Fruit fly (Drosophila melanogaster) whole organism, prepupa: ENCODE measurements around the gene X11L.

Experiments used
- Blimp-1 ChIP-seq: fragments of 200-800 bp; sonication (Bioruptor generic); optimal IDR thresholded peaks from 3 replicates; lab custom pipeline; 2017; ENCODE audit warnings: missing biosample characterization, missing genetic modification characterization, mild to moderate bottlenecking, moderate library complexity, missing genetic modification reagents
- CG10631 ChIP-seq: fragments of 200-800 bp; sonication (Bioruptor generic); optimal IDR thresholded peaks from 2 replicates; lab custom pipeline; 2016; ENCODE audit warnings: missing biosample characterization, missing genetic modification characterization
- CG10669 ChIP-seq: fragments of 200-800 bp; sonication (Bioruptor generic); optimal IDR thresholded peaks from 3 replicates; lab custom pipeline; 2018; ENCODE audit warnings: missing biosample characterization, mild to moderate bottlenecking, missing genetic modification characterization, moderate library complexity
- CG11902 ChIP-seq: fragments of 200-800 bp; sonication (Bioruptor generic); optimal IDR thresholded peaks from 3 replicates; lab custom pipeline; 2016; ENCODE audit warnings: missing biosample characterization, missing genetic modification characterization
- CG15336 ChIP-seq: fragments of 200-800 bp; sonication (Bioruptor generic); IDR thresholded peaks from 2 replicates; pipeline ENCODE4 v1.3.6; 2022; ENCODE audit warnings: missing biosample characterization, missing genetic modification characterization
- CG1621 ChIP-seq: fragments of 200-800 bp; sonication (Bioruptor generic); optimal IDR thresholded peaks from 3 replicates; lab custom pipeline; 2018; ENCODE audit warnings: missing biosample characterization, mild to moderate bottlenecking, missing genetic modification characterization
- CG3032 ChIP-seq: fragments of 200-800 bp; optimal IDR thresholded peaks from 2 replicates; lab custom pipeline; 2019; ENCODE audit warnings: missing biosample characterization, mild to moderate bottlenecking, missing genetic modification characterization, moderate library complexity
- CG31627 ChIP-seq: fragments of 200-800 bp; sonication (Bioruptor generic); optimal IDR thresholded peaks from 3 replicates; lab custom pipeline; 2016; ENCODE audit warnings: missing biosample characterization, missing genetic modification characterization
- CG32006 ChIP-seq: fragments of 200-800 bp; sonication (Bioruptor generic); optimal IDR thresholded peaks from 3 replicates; lab custom pipeline; 2017; ENCODE audit warnings: missing biosample characterization, mild to moderate bottlenecking, missing genetic modification characterization
- CG34406 ChIP-seq: fragments of 200-800 bp; sonication (Bioruptor generic); optimal IDR thresholded peaks from 3 replicates; lab custom pipeline; 2016; ENCODE audit warnings: missing biosample characterization, missing genetic modification characterization
- CG3919 ChIP-seq: fragments of 200-800 bp; sonication (Bioruptor generic); optimal IDR thresholded peaks from 3 replicates; lab custom pipeline; 2016; ENCODE audit warnings: missing biosample characterization, missing genetic modification characterization
- CG6163 ChIP-seq: fragments of 200-800 bp; sonication (Bioruptor generic); IDR thresholded peaks from 3 replicates; pipeline ENCODE4 v1.3.6; 2022; ENCODE audit warnings: missing biosample characterization, missing genetic modification characterization
- CG6276 ChIP-seq: fragments of 200-800 bp; sonication (Bioruptor generic); optimal IDR thresholded peaks from 2 replicates; lab custom pipeline; 2017; ENCODE audit warnings: missing biosample characterization, mild to moderate bottlenecking, missing genetic modification characterization
- CG6808 ChIP-seq: fragments of 200-800 bp; sonication (Bioruptor generic); optimal IDR thresholded peaks from 3 replicates; lab custom pipeline; 2017; ENCODE audit warnings: missing biosample characterization, missing genetic modification characterization, mild to moderate bottlenecking, moderate library complexity, missing genetic modification reagents
- CG6854 ChIP-seq: fragments of 200-800 bp; sonication (Bioruptor generic); optimal IDR thresholded peaks from 2 replicates; lab custom pipeline; 2017; ENCODE audit warnings: missing biosample characterization, mild to moderate bottlenecking, missing genetic modification characterization
- CG7368 ChIP-seq: fragments of 200-800 bp; sonication (Bioruptor generic); optimal IDR thresholded peaks from 3 replicates; lab custom pipeline; 2016; ENCODE audit warnings: missing biosample characterization, missing genetic modification characterization
- CG8119 ChIP-seq: fragments of 200-800 bp; sonication (Bioruptor generic); IDR thresholded peaks from 3 replicates; pipeline ENCODE4 v1.3.6; 2022; ENCODE audit warnings: missing biosample characterization, missing genetic modification characterization
- CG8319 ChIP-seq: fragments of 200-800 bp; sonication (Bioruptor generic); optimal IDR thresholded peaks from 3 replicates; lab custom pipeline; 2016; ENCODE audit warnings: missing biosample characterization, missing genetic modification characterization
- CG9139 ChIP-seq: fragments of 200-800 bp; sonication (Bioruptor generic); optimal IDR thresholded peaks from 3 replicates; lab custom pipeline; 2017; ENCODE audit warnings: missing biosample characterization, mild to moderate bottlenecking, missing genetic modification characterization
- Eip75B ChIP-seq: fragments of 200-800 bp; sonication (Bioruptor generic); optimal IDR thresholded peaks from 3 replicates; lab custom pipeline; 2016; ENCODE audit warnings: missing biosample characterization, missing genetic modification characterization
- Eip78C ChIP-seq: fragments of 200-800 bp; sonication (Bioruptor generic); peaks from one replicate; lab custom pipeline; 2016; ENCODE audit warnings: missing biosample characterization, missing genetic modification characterization
- Eip93F ChIP-seq: fragments of 200-800 bp; sonication (Bioruptor generic); optimal IDR thresholded peaks from 2 replicates; lab custom pipeline; 2016; ENCODE audit warnings: missing biosample characterization, mild to moderate bottlenecking, missing genetic modification characterization
- Ets21C ChIP-seq: fragments of 200-800 bp; sonication (Bioruptor generic); optimal IDR thresholded peaks from 3 replicates; lab custom pipeline; 2016; ENCODE audit warnings: missing biosample characterization, missing genetic modification characterization
- Ets96B ChIP-seq: fragments of 200-800 bp; optimal IDR thresholded peaks from 2 replicates; lab custom pipeline; 2019; ENCODE audit warnings: missing biosample characterization, mild to moderate bottlenecking, missing genetic modification characterization, moderate library complexity
- Gug ChIP-seq: fragments of 200-800 bp; sonication (Bioruptor generic); IDR thresholded peaks from 2 replicates; pipeline ENCODE4 v1.3.6; 2022; ENCODE audit warnings: missing biosample characterization, missing genetic modification characterization
- Hr38 ChIP-seq: sonication (Bioruptor generic); optimal IDR thresholded peaks from 2 replicates; lab custom pipeline; 2016; ENCODE audit warnings: missing biosample characterization, missing genetic modification characterization
- Lpt ChIP-seq: fragments of 200-800 bp; sonication (Bioruptor generic); optimal IDR thresholded peaks from 3 replicates; lab custom pipeline; 2016; ENCODE audit warnings: missing biosample characterization, missing genetic modification characterization
- OdsH ChIP-seq: fragments of 200-800 bp; sonication (Bioruptor generic); optimal IDR thresholded peaks from 3 replicates; lab custom pipeline; 2016; ENCODE audit warnings: missing biosample characterization, missing genetic modification characterization
- Smox ChIP-seq: fragments of 200-800 bp; sonication (Bioruptor generic); optimal IDR thresholded peaks from 3 replicates; lab custom pipeline; 2016; ENCODE audit warnings: missing biosample characterization, missing genetic modification characterization
- Sox15 ChIP-seq: fragments of 200-800 bp; sonication (Bioruptor generic); optimal IDR thresholded peaks from 3 replicates; lab custom pipeline; 2016; ENCODE audit warnings: missing biosample characterization, missing genetic modification characterization
- achi ChIP-seq: fragments of 200-800 bp; sonication (Bioruptor generic); optimal IDR thresholded peaks from 3 replicates; lab custom pipeline; 2016; ENCODE audit warnings: missing biosample characterization, missing genetic modification characterization
- acj6 ChIP-seq: fragments of 200-800 bp; sonication (Bioruptor generic); optimal IDR thresholded peaks from 3 replicates; lab custom pipeline; 2016; ENCODE audit warnings: missing biosample characterization, missing genetic modification characterization
- cyc ChIP-seq: fragments of 200-800 bp; sonication (Bioruptor generic); optimal IDR thresholded peaks from 3 replicates; lab custom pipeline; 2016; ENCODE audit warnings: missing biosample characterization, missing genetic modification characterization
- dac ChIP-seq: fragments of 200-800 bp; sonication (Bioruptor generic); optimal IDR thresholded peaks from 2 replicates; lab custom pipeline; 2017; ENCODE audit warnings: missing biosample characterization, mild to moderate bottlenecking, missing genetic modification characterization
- dsx ChIP-seq: fragments of 200-800 bp; optimal IDR thresholded peaks from 3 replicates; lab custom pipeline; 2019; ENCODE audit warnings: missing biosample characterization, mild to moderate bottlenecking, missing genetic modification characterization, moderate library complexity; ENCODE audit not compliant: poor library complexity, severe bottlenecking
- eg ChIP-seq: fragments of 200-800 bp; sonication (Bioruptor generic); IDR thresholded peaks from 3 replicates; pipeline ENCODE4 v1.3.6; 2022; ENCODE audit warnings: missing biosample characterization, missing genetic modification characterization
- esn ChIP-seq: fragments of 200-800 bp; sonication (Bioruptor generic); optimal IDR thresholded peaks from 2 replicates; lab custom pipeline; 2016; ENCODE audit warnings: missing biosample characterization, mild to moderate bottlenecking, missing genetic modification characterization, moderate library complexity
- fd59A ChIP-seq: fragments of 200-800 bp; sonication (Bioruptor generic); optimal IDR thresholded peaks from 2 replicates; lab custom pipeline; 2017; ENCODE audit warnings: missing biosample characterization, mild to moderate bottlenecking, missing genetic modification characterization, missing genetic modification reagents
- fd85E ChIP-seq: fragments of 200-800 bp; sonication (Bioruptor generic); optimal IDR thresholded peaks from 3 replicates; lab custom pipeline; 2016; ENCODE audit warnings: missing biosample characterization, missing genetic modification characterization
- fkh ChIP-seq: fragments of 200-800 bp; sonication (Bioruptor generic); optimal IDR thresholded peaks from 3 replicates; lab custom pipeline; 2017; ENCODE audit warnings: missing biosample characterization, mild to moderate bottlenecking, missing genetic modification characterization, moderate library complexity
- lz ChIP-seq: fragments of 200-800 bp; sonication (Bioruptor generic); optimal IDR thresholded peaks from 3 replicates; lab custom pipeline; 2016; ENCODE audit warnings: missing biosample characterization, missing genetic modification characterization
- net ChIP-seq: fragments of 200-800 bp; sonication (Bioruptor generic); optimal IDR thresholded peaks from 3 replicates; lab custom pipeline; 2016; ENCODE audit warnings: missing biosample characterization, missing genetic modification characterization
- pdm3 ChIP-seq: fragments of 200-800 bp; sonication (Bioruptor generic); optimal IDR thresholded peaks from 3 replicates; lab custom pipeline; 2016; ENCODE audit warnings: missing biosample characterization, missing genetic modification characterization
- salr ChIP-seq, 2 experiments: fragments of 200-800 bp; sonication (Bioruptor generic); optimal IDR thresholded peaks; 3 replicates each; lab custom pipeline; 2016 to 2018; ENCODE audit warnings: missing biosample characterization in 2 of 2, missing genetic modification characterization in 2 of 2, mild to moderate bottlenecking in 1 of 2
- spab ChIP-seq: fragments of 200-800 bp; sonication (Bioruptor generic); optimal IDR thresholded peaks from 2 replicates; lab custom pipeline; 2017; ENCODE audit warnings: missing biosample characterization, mild to moderate bottlenecking, missing genetic modification characterization, missing genetic modification reagents
- ss ChIP-seq, 2 experiments: fragments of 200-800 bp; sonication (Bioruptor generic); optimal IDR thresholded peaks; 2 replicates in 1 of 2; 3 replicates in 1 of 2; lab custom pipeline; 2017 to 2018; ENCODE audit warnings: mild to moderate bottlenecking in 2 of 2, missing biosample characterization in 2 of 2, missing genetic modification characterization in 2 of 2, moderate library complexity in 1 of 2
- svp ChIP-seq: fragments of 200-800 bp; sonication (Bioruptor generic); peaks from one replicate; lab custom pipeline; 2016; ENCODE audit warnings: missing biosample characterization, missing genetic modification characterization
- topi ChIP-seq: fragments of 200-800 bp; sonication (Bioruptor generic); optimal IDR thresholded peaks from 3 replicates; lab custom pipeline; 2016; ENCODE audit warnings: missing biosample characterization, missing genetic modification characterization
- vri ChIP-seq: fragments of 200-800 bp; sonication (Bioruptor generic); optimal IDR thresholded peaks from 3 replicates; lab custom pipeline; 2016; ENCODE audit warnings: missing biosample characterization, mild to moderate bottlenecking, missing genetic modification characterization

The X11L gene

dm6 chrX:17631996-17632612 is 32.7 kb downstream of the X11L start, which contains the start of the genes corolla and ND-24 (continued):
- peak; percentile 84 for TF ChIP-seq esn
- no peak for TF ChIP-seq Eip75B (GFP tag; lab: Kevin White, UChicago)
- TF ChIP-seq ss (GFP tag; optimal IDR thresholded peaks at IDR 0.05; lab: Kevin White, UChicago) = no peak
- peak; percentile 32 for TF ChIP-seq Sox15 (GFP tag; lab: Kevin White, UChicago)
- TF ChIP-seq CG32006 (GFP tag; lab: Kevin White, UChicago) = no peak
- TF ChIP-seq CG6163 = peak; percentile 80
- TF ChIP-seq vri = no peak
- peak; percentile 73 for TF ChIP-seq Gug (GFP tag; lab: Robert Waterston, UW)
- no peak for TF ChIP-seq Ets21C (GFP tag; lab: Kevin White, UChicago)
- TF ChIP-seq CG10669 (GFP tag; lab: Kevin White, UChicago) = no peak
- peak; percentile 61 for TF ChIP-seq CG15336 (GFP tag; lab: Robert Waterston, UW)
- TF ChIP-seq Hr38 (GFP tag; lab: Kevin White, UChicago) = no peak
- TF ChIP-seq fkh (GFP tag; lab: Kevin White, UChicago) = no peak
- TF ChIP-seq Eip93F (GFP tag; lab: Kevin White, UChicago) = no peak
- no peak for TF ChIP-seq fd85E
- TF ChIP-seq Ets96B (tag; lab: Kevin White, UChicago) = peak; percentile 49
- TF ChIP-seq lz = peak; percentile 85
- TF ChIP-seq svp (GFP tag; lab: Kevin White, UChicago) = no peak
- no peak for TF ChIP-seq Blimp-1 (GFP tag; lab: Kevin White, UChicago)
- peak; percentile 85 for TF ChIP-seq CG10631 (GFP tag; lab: Kevin White, UChicago)
- peak; percentile 80 for TF ChIP-seq topi (GFP tag; lab: Kevin White, UChicago)
- no peak for TF ChIP-seq CG7368 (GFP tag; lab: Kevin White, UChicago)
- TF ChIP-seq Eip78C (GFP tag; lab: Kevin White, UChicago) = peak; percentile 89
- TF ChIP-seq eg (GFP tag; lab: Robert Waterston, UW) = peak; percentile 86
- TF ChIP-seq CG1621 (tag; lab: Kevin White, UChicago) = no peak
- peak; percentile 51 for TF ChIP-seq CG3032 (tag; lab: Kevin White, UChicago)
- TF ChIP-seq acj6 (GFP tag; lab: Kevin White, UChicago) = peak; percentile 72
- peak in 1 of 2 experiments; percentile 70 for TF ChIP-seq salr (GFP tag; optimal IDR thresholded peaks at IDR 0.05; lab: Kevin White, UChicago)
- no peak for TF ChIP-seq pdm3 (GFP tag; lab: Kevin White, UChicago)
- TF ChIP-seq CG9139 = no peak
- TF ChIP-seq CG6276 (GFP tag; lab: Kevin White, UChicago) = no peak
- no peak for TF ChIP-seq CG6808 (GFP tag; lab: Kevin White, UChicago)
- peak; percentile 44 for TF ChIP-seq CG34406 (GFP tag; lab: Kevin White, UChicago)
- TF ChIP-seq OdsH (GFP tag; lab: Kevin White, UChicago) = peak; percentile 73
- TF ChIP-seq net = no peak
- peak; percentile 45 for TF ChIP-seq CG11902 (GFP tag; lab: Kevin White, UChicago)
- peak; percentile 45; the same call in 1 of the 3 replicates for TF ChIP-seq CG8119 (GFP tag; lab: Robert Waterston, UW)
- TF ChIP-seq CG6854 (GFP tag; lab: Kevin White, UChicago) = no peak
- TF ChIP-seq Lpt (GFP tag; lab: Kevin White, UChicago) = peak; percentile 52

DNA sequence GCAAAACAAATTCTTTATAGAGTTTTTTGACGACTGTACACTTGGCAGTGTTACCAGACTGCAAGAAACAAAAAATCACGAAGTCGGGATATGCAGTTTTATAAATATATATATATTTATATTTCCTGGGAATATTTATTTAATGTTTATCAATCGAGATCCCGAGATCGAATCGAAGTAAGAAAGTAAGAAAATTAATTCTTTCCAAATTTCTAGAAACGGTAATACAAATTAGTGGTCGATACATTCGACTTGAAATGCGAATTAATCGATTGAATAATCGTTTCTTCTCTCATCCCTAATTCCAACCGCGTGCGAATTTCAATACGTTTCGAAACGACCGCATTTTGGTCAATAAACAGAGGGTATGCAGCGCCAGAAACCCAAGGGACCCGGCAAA is 36.6 kb downstream of the X11L start, which contains the start of the genes CG8289 and CG5800:
CG8289 (minus strand) TSS at position 44 of the 400 bp plus-strand sequence.
CG5800 (plus strand) TSS at position 281 of the 400 bp plus-strand sequence.
- TF ChIP-seq lz (no peak), CG6276 (GFP tag; lab: Kevin White, UChicago) (no peak), CG8319 (GFP tag; lab: Kevin White, UChicago) (no peak), cyc (GFP tag; lab: Kevin White, UChicago) (no peak), CG32006 (GFP tag; lab: Kevin White, UChicago) (no peak), fkh (GFP tag; lab: Kevin White, UChicago) (no peak), CG31627 (GFP tag; lab: Kevin White, UChicago) (no peak), Blimp-1 (GFP tag; lab: Kevin White, UChicago) (no peak), spab (GFP tag; lab: Kevin White, UChicago) (no peak), ss (GFP tag; optimal IDR thresholded peaks at IDR 0.05; lab: Kevin White, UChicago) (no peak), Smox (GFP tag; lab: Kevin White, UChicago) (no peak), Ets96B (tag; lab: Kevin White, UChicago) (peak; percentile 0), vri (no peak), Lpt (GFP tag; lab: Kevin White, UChicago) (no peak), Gug (GFP tag; lab: Robert Waterston, UW) (no peak), esn (peak; percentile 22), fd59A (GFP tag; lab: Kevin White, UChicago) (no peak), fd85E (no peak), Eip78C (GFP tag; lab: Kevin White, UChicago) (peak; percentile 22), achi (GFP tag; lab: Kevin White, UChicago) (no peak), dsx (GFP tag; lab: Kevin White, UChicago) (peak; percentile 30), dac (GFP tag; lab: Kevin White, UChicago) (no peak), CG15336 (GFP tag; lab: Robert Waterston, UW) (no peak), CG3919 (GFP tag; lab: Kevin White, UChicago) (no peak)
